Worm (Caenorhabditis elegans): ENCODE results near the gene let-756.
A peak's percentile ranks its signal among the peaks of the same experiment; 100 is the strongest.

The let-756 gene

DNA sequence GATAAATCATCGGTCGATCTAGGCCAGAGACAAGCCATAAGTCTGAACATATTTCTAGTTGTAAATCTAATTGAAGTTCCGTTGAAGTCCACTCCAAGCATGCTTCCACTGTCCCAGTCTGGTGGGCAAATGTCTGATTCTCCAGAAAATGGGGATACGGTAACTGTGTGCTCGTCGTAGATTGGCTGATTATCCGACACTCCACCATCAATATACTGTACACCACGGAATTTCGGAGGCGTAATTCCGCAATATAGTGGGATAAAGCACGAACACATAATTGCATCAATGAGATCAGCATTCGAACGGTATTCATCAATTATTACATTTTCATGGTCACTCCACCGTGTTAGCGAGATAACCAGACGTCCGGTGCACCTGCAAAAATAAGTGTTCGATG, 11.3 kb downstream of the let-756 start:
- TF ChIP-seq unc-39 (tag; optimal IDR thresholded peaks at IDR 0.05) (no peak), lin-13 (tag; optimal IDR thresholded peaks at IDR 0.05) (no peak), elt-1 (tag; optimal IDR thresholded peaks at IDR 0.05; ENCODE audit: borderline replicate concordance, insufficient read depth) (no peak), bed-3 (GFP tag; optimal IDR thresholded peaks at IDR 0.05) (no peak), mep-1 (tag; optimal IDR thresholded peaks at IDR 0.05) (no peak), mab-5 (tag; optimal IDR thresholded peaks at IDR 0.05) (no peak), elt-3 (tag; optimal IDR thresholded peaks at IDR 0.05) (no peak), hlh-1 (tag; optimal IDR thresholded peaks at IDR 0.05) (no peak)

- TF ChIP-seq ztf-11 (tag; optimal IDR thresholded peaks at IDR 0.05) (no peak), snpc-4 (tag; optimal IDR thresholded peaks at IDR 0.05) (no peak), pha-4 (tag; optimal IDR thresholded peaks at IDR 0.05) (no peak), blmp-1 (tag; optimal IDR thresholded peaks at IDR 0.05) (no peak), elt-1 (tag; optimal IDR thresholded peaks at IDR 0.05; ENCODE audit: borderline replicate concordance, insufficient read depth) (no peak)
These were observed 12.5 kb downstream of the let-756 start, which contains the start of gene atgl-1 for ce11 chrIII:6419409-6419944. Gene atgl-1 (minus strand): TSS chrIII:6419459.

DNA sequence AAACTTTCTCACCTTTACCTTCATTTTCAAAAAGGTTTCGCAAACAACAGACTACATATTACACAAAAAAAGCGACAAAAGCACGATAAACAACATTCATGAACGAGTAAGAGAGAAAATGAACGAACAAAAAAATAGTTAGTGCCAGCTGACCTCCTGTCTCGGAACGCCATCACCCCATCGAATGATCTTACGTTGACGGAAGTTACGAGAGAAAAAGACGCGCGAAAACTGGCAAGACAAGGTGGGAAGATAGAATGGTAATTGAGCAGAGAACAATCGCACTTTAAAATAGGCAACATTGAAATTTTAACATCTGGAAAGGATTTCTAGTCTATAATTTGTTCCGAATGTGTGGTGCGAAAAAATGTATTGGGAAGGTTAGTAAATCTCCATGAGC, 13.3 kb downstream of the let-756 start:
- TF ChIP-seq nhr-2 (tag; optimal IDR thresholded peaks at IDR 0.05) (no peak), hlh-1 (tag; optimal IDR thresholded peaks at IDR 0.05) (peak; percentile 10)

- TF ChIP-seq sptf-1 (tag; optimal IDR thresholded peaks at IDR 0.05) (no peak), mep-1 (tag; optimal IDR thresholded peaks at IDR 0.05) (peak; percentile 18), ham-2 (GFP tag; optimal IDR thresholded peaks at IDR 0.05) (peak; percentile 93), ces-1 (GFP tag; optimal IDR thresholded peaks at IDR 0.05) (peak; percentile 75), sem-2 (GFP tag; optimal IDR thresholded peaks at IDR 0.05) (no peak), lin-13 (tag; optimal IDR thresholded peaks at IDR 0.05) (no peak), elt-1 (tag; optimal IDR thresholded peaks at IDR 0.05; ENCODE audit: borderline replicate concordance, insufficient read depth) (peak; percentile 59), lsy-2 (tag; optimal IDR thresholded peaks at IDR 0.05) (peak; percentile 37), hlh-1 (tag; optimal IDR thresholded peaks at IDR 0.05) (peak; percentile 71), unc-120 (tag; optimal IDR thresholded peaks at IDR 0.05; ENCODE audit: poor library complexity, severe bottlenecking) (peak; percentile 45), pha-4 (tag; optimal IDR thresholded peaks at IDR 0.05) (peak; percentile 82), lin-32 (GFP tag; optimal IDR thresholded peaks at IDR 0.05) (no peak), cnd-1 (tag; optimal IDR thresholded peaks at IDR 0.05) (peak; percentile 61), unc-62 (GFP tag; optimal IDR thresholded peaks at IDR 0.05) (peak; percentile 17)
These were observed 14.1 kb downstream of the let-756 start for ce11 chrIII:6420995-6421404.

ce11 chrIII:6421473-6421872, 14.5 kb downstream of the let-756 start:
- TF ChIP-seq nhr-12 (tag; optimal IDR thresholded peaks at IDR 0.05) (peak; percentile 52), unc-62 (GFP tag; optimal IDR thresholded peaks at IDR 0.05) (no peak)

- no peak for TF ChIP-seq lsy-2 (tag; optimal IDR thresholded peaks at IDR 0.05)
- no peak for TF ChIP-seq bed-3 (GFP tag; optimal IDR thresholded peaks at IDR 0.05)
- TF ChIP-seq ceh-83 (GFP tag; optimal IDR thresholded peaks at IDR 0.05), result no peak
- no peak for TF ChIP-seq ceh-39 (tag; optimal IDR thresholded peaks at IDR 0.05)
- no peak for TF ChIP-seq nhr-12 (tag; optimal IDR thresholded peaks at IDR 0.05)
- TF ChIP-seq ces-1 (GFP tag; optimal IDR thresholded peaks at IDR 0.05), result no peak
These were observed 15.1 kb downstream of the let-756 start for ce11 chrIII:6421973-6422511.

DNA sequence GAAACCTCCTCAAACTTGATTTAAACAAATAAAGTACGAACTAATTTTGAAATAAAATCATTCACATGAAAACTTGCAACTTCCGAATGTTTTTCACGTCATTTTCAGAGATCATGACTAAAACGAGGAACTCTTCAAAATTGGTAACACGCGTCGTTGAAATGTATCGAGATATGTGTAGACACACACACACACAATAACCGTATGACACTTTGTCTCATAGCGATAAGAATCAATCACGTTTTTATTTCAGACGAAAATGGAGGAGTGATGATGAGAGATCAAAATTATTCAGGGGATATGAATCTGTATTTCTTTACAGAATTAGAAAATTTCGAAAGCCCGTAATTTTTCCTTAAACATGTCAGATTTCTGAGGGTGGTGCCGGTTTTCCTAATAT, 15.8 kb downstream of the let-756 start:
- no peak for TF ChIP-seq nhr-76 (tag; optimal IDR thresholded peaks at IDR 0.05)
- no peak for TF ChIP-seq bed-3 (GFP tag; optimal IDR thresholded peaks at IDR 0.05)
- no peak for TF ChIP-seq ceh-43 (GFP tag; optimal IDR thresholded peaks at IDR 0.05)
- no peak for TF ChIP-seq unc-62 (GFP tag; optimal IDR thresholded peaks at IDR 0.05)
- no peak for TF ChIP-seq ceh-39 (tag; optimal IDR thresholded peaks at IDR 0.05)
- TF ChIP-seq ceh-83 (GFP tag; optimal IDR thresholded peaks at IDR 0.05), result no peak
- no peak for TF ChIP-seq ces-1 (GFP tag; optimal IDR thresholded peaks at IDR 0.05)
- TF ChIP-seq cnd-1 (tag; optimal IDR thresholded peaks at IDR 0.05), result no peak
- no peak for TF ChIP-seq mab-5 (tag; optimal IDR thresholded peaks at IDR 0.05)
